Fruit fly (Drosophila melanogaster) whole organism, embryonic: Measurements from ENCODE around the gene CG9114.

Source experiments
- CG7745 ChIP-seq: fragments of 200-800 bp; sonication (Bioruptor generic); optimal IDR thresholded peaks from 2 replicates; lab custom pipeline; 2018; ENCODE audit warnings: missing biosample characterization, mild to moderate bottlenecking, missing genetic modification characterization, moderate library complexity
- sc ChIP-seq, 3 experiments: fragments of >200 bp in 2 of 3; fragments of 200-800 bp in 1 of 3; sonication (Bioruptor generic) in 1 of 3; optimal IDR thresholded peaks; 2 replicates in 2 of 3; 3 replicates in 1 of 3; lab custom pipeline; 2017; ENCODE audit warnings: mild to moderate bottlenecking in 1 of 3, missing biosample characterization in 1 of 3, missing genetic modification characterization in 1 of 3, missing genetic modification reagents in 1 of 3
- shn ChIP-seq: fragments of 200-800 bp; sonication (Bioruptor generic); optimal IDR thresholded peaks from 3 replicates; lab custom pipeline; 2016; ENCODE audit warnings: missing biosample characterization, missing genetic modification characterization
- ttk ChIP-seq: fragments of 200-800 bp; sonication (Bioruptor generic); IDR thresholded peaks from 2 replicates; pipeline ENCODE4 v2.1.2; 2022; ENCODE audit warnings: missing biosample characterization, missing genetic modification characterization
- zfh2 ChIP-seq: fragments of 200-800 bp; sonication (Bioruptor generic); optimal IDR thresholded peaks from 2 replicates; lab custom pipeline; 2016; ENCODE audit warnings: missing biosample characterization, missing genetic modification characterization

dm6 chrX:15363649-15364048, 30.7 kb upstream of the CG9114 start:
- no peak for TF ChIP-seq CG7745 (tag; lab: Kevin White, UChicago)
- TF ChIP-seq shn (GFP tag; lab: Kevin White, UChicago) = no peak
- TF ChIP-seq ttk = no peak
- no peak for TF ChIP-seq sc (optimal IDR thresholded peaks at IDR 0.05; lab: Kevin White, UChicago)
- no peak for TF ChIP-seq sc (GFP tag; optimal IDR thresholded peaks at IDR 0.05; lab: Kevin White, UChicago)
- no peak for TF ChIP-seq zfh2 (GFP tag; lab: Kevin White, UChicago)
